Fruit fly (Drosophila melanogaster) whole organism, wandering third instar larva: ENCODE measurements around the gene CG13711.

ENCODE experiments used
- Hr78 ChIP-seq: fragments of >200 bp; optimal IDR thresholded peaks from 2 replicates; lab custom pipeline; 2017; ENCODE audit warnings: missing biosample characterization, missing genetic modification characterization
- Rel ChIP-seq, 2 experiments: fragments of 200-800 bp; sonication (Bioruptor generic) in 1 of 2; optimal IDR thresholded peaks; 2 replicates in 1 of 2; 3 replicates in 1 of 2; lab custom pipeline; 2016 to 2019; ENCODE audit warnings: mild to moderate bottlenecking in 2 of 2, missing biosample characterization in 2 of 2, missing genetic modification characterization in 2 of 2, moderate library complexity in 1 of 2
- dmrt93B ChIP-seq: fragments of 200-800 bp; sonication (Bioruptor generic); optimal IDR thresholded peaks from 2 replicates; lab custom pipeline; 2018; ENCODE audit warnings: missing biosample characterization, mild to moderate bottlenecking, missing genetic modification characterization
- ey ChIP-seq: fragments of 200-800 bp; sonication (Bioruptor generic); optimal IDR thresholded peaks from 2 replicates; lab custom pipeline; 2016; ENCODE audit warnings: missing biosample characterization, missing genetic modification characterization
- h ChIP-seq: fragments of 200-800 bp; sonication (Bioruptor generic); optimal IDR thresholded peaks from 3 replicates; lab custom pipeline; 2016; ENCODE audit warnings: missing biosample characterization, mild to moderate bottlenecking, missing genetic modification characterization

dm6 chr3L:4729805-4730204 is 27.9 kb upstream of the CG13711 start:
- no peak for TF ChIP-seq Rel (GFP tag; optimal IDR thresholded peaks at IDR 0.05; lab: Kevin White, UChicago)
- TF ChIP-seq Rel (tag; optimal IDR thresholded peaks at IDR 0.05; lab: Kevin White, UChicago) = no peak
- TF ChIP-seq dmrt93B (GFP tag; lab: Kevin White, UChicago) = no peak
- TF ChIP-seq ey (GFP tag; lab: Kevin White, UChicago) = no peak
- TF ChIP-seq h (GFP tag; lab: Kevin White, UChicago) = no peak
- TF ChIP-seq Hr78 (GFP tag; lab: Kevin White, UChicago) = no peak
